Worm (Caenorhabditis elegans) whole organism, midembryonic: ENCODE measurements around the gene his-1.

Source experiments
- T22C8.4 ChIP-seq: fragments of 200-800 bp; sonication (Bioruptor generic); IDR thresholded peaks from 2 replicates; pipeline ENCODE4 v1.3.6; 2022; ENCODE audit warnings: missing genetic modification characterization, missing compliant biosample characterization
- cog-1 ChIP-seq: sonication (generic microtip); optimal IDR thresholded peaks from 2 replicates; lab custom pipeline; 2016; ENCODE audit warnings: missing genetic modification characterization, missing compliant biosample characterization
- flt-1 ChIP-seq: fragments of 200-800 bp; sonication (Bioruptor generic); IDR thresholded peaks from 2 replicates; pipeline ENCODE4 v1.3.6; 2022; ENCODE audit warnings: missing genetic modification characterization, missing compliant biosample characterization
- klf-2 ChIP-seq: fragments of 200-800 bp; sonication (Bioruptor generic); conservative IDR thresholded peaks from 2 replicates; pipeline ENCODE4 v1.3.6; 2022; ENCODE audit warnings: missing genetic modification reagents, missing genetic modification characterization, missing compliant biosample characterization
- med-1 ChIP-seq: sonication (generic microtip); optimal IDR thresholded peaks from 2 replicates; lab custom pipeline; 2017; ENCODE audit warnings: missing genetic modification characterization, mild to moderate bottlenecking, missing compliant biosample characterization, antibody characterized with exemption, missing genetic modification reagents; ENCODE audit not compliant: insufficient read depth
- ref-1 ChIP-seq: fragments of 200-800 bp; sonication (Bioruptor generic); conservative IDR thresholded peaks from 2 replicates; pipeline ENCODE4 v1.3.6; 2022; ENCODE audit warnings: missing genetic modification reagents, missing genetic modification characterization, missing compliant biosample characterization
- tab-1 ChIP-seq: fragments of 200-800 bp; sonication (Bioruptor generic); IDR thresholded peaks from 2 replicates; pipeline ENCODE4 v1.3.6; 2022; ENCODE audit warnings: missing genetic modification characterization, missing compliant biosample characterization
- ztf-23 ChIP-seq: fragments of 200-800 bp; sonication (Bioruptor generic); IDR thresholded peaks from 2 replicates; pipeline ENCODE4 v1.3.6; 2022; ENCODE audit warnings: missing genetic modification reagents, missing genetic modification characterization, missing compliant biosample characterization
- ztf-29 ChIP-seq: fragments of 200-800 bp; sonication (Bioruptor generic); IDR thresholded peaks from 2 replicates; pipeline ENCODE4 v1.3.6; 2022; ENCODE audit warnings: missing genetic modification reagents, missing genetic modification characterization, missing compliant biosample characterization

The his-1 gene

ce11 chrV:16068938-16069337, 26.6 kb downstream of the his-1 start, which contains the start of gene cyp-35D1:
TSS of gene cyp-35D1 (plus strand) at chrV:16069238.
- TF ChIP-seq ztf-29 (no peak), klf-2 (GFP tag; lab: Robert Waterston, UW) (no peak), cog-1 (no peak), tab-1 (GFP tag; lab: Robert Waterston, UW) (no peak), med-1 (GFP tag; lab: Kevin White, UChicago) (no peak), T22C8.4 (GFP tag; lab: Robert Waterston, UW) (no peak), flt-1 (no peak), ztf-23 (no peak), ref-1 (GFP tag; lab: Robert Waterston, UW) (no peak)

- TF ChIP-seq klf-2 (GFP tag; lab: Robert Waterston, UW) (no peak), ref-1 (GFP tag; lab: Robert Waterston, UW) (no peak), ztf-23 (no peak), ztf-29 (no peak), T22C8.4 (GFP tag; lab: Robert Waterston, UW) (no peak), med-1 (GFP tag; lab: Kevin White, UChicago) (no peak), flt-1 (no peak), cog-1 (no peak), tab-1 (GFP tag; lab: Robert Waterston, UW) (no peak)
Measured at ce11 chrV:16071167-16071566, 28.8 kb downstream of the his-1 start, which contains the start of gene nhr-176. TSS of gene nhr-176 (plus strand) at chrV:16071325.

- TF ChIP-seq med-1 (GFP tag; lab: Kevin White, UChicago) (no peak), flt-1 (no peak), T22C8.4 (GFP tag; lab: Robert Waterston, UW) (no peak), klf-2 (GFP tag; lab: Robert Waterston, UW) (no peak), ref-1 (GFP tag; lab: Robert Waterston, UW) (no peak), cog-1 (no peak), ztf-29 (no peak), ztf-23 (no peak)
Measured at ce11 chrV:16073856-16074255, 31.5 kb downstream of the his-1 start, which contains the start of gene srj-10. TSS of gene srj-10 (minus strand) at chrV:16073956.

DNA sequence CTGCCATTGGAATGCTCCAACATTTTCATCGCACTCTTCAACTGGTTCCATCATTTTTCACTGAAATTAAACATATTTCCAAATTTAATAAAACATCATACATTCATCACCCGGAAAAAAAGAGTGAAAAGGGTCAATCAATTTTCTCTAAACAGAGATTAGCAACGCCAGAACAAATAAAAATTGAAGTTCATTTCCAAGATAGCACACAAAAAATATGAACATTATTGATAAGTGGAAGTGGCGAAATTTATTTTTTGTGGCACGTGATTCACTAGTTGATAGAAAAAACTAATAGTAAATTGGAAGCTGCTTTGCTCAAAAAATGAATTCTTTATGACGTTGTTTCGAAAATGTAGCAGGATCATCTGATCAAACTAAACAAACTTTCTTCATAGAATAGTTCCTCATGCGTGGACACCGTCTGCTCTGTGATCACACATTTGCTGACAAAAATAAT, 33.0 kb downstream of the his-1 start, which contains the start of the genes F14H3.12 and srj-29:
F14H3.12 (minus strand) TSS at position 74 of the 460 bp plus-strand sequence.
srj-29 (plus strand) TSS at position 410 of the 460 bp plus-strand sequence.
- TF ChIP-seq ztf-23, result no peak
- TF ChIP-seq klf-2 (GFP tag; lab: Robert Waterston, UW), result no peak
- no peak for TF ChIP-seq med-1 (GFP tag; lab: Kevin White, UChicago)
- TF ChIP-seq T22C8.4 (GFP tag; lab: Robert Waterston, UW), result no peak
- no peak for TF ChIP-seq flt-1
- TF ChIP-seq ztf-29, result no peak
- TF ChIP-seq tab-1 (GFP tag; lab: Robert Waterston, UW), result no peak
- no peak for TF ChIP-seq ref-1 (GFP tag; lab: Robert Waterston, UW)
- no peak for TF ChIP-seq cog-1

DNA sequence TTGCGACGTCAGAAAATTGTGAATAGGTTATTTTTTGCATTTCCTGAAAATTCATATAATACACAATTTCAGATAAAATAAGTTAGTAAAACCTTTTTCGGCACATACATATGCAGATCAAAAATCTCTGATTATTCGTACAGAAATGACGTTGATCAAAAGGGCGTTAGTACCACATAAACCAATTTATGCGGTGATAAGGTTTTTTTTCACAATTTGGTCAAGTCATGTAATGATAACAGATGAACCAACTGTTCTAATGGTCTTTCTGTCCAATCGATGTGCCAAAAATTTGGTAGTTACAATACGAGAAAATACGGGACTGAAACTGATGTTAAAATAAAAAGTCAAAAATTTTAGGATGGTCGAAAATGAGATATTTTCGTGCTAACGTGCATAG, 37.7 kb downstream of the his-1 start:
- TF ChIP-seq ref-1 (GFP tag; lab: Robert Waterston, UW), result no peak
- TF ChIP-seq tab-1 (GFP tag; lab: Robert Waterston, UW), result no peak
- TF ChIP-seq klf-2 (GFP tag; lab: Robert Waterston, UW), result no peak
- no peak for TF ChIP-seq flt-1
- TF ChIP-seq ztf-29, result no peak
- no peak for TF ChIP-seq med-1 (GFP tag; lab: Kevin White, UChicago)
- TF ChIP-seq ztf-23, result no peak
- no peak for TF ChIP-seq T22C8.4 (GFP tag; lab: Robert Waterston, UW)

DNA sequence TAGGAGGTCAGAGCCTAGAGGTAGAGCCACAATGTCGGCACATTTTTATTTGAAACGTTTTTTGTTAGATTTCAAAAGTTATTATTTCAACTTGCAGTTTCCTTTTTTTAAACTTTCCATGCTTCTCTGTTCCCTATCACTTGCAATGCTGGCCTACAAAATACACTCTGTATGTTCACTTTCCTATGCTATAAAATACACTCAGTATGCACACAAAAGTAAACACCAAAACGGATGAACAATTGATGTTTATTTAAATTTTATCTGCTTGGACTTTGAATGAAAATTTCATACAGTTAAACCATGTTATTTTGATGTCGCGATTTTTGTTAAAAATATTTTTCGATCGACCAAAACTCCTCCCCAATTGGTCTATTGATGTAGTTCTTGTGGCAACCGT, 38.4 kb downstream of the his-1 start:
- TF ChIP-seq flt-1 (no peak), klf-2 (GFP tag; lab: Robert Waterston, UW) (no peak), cog-1 (no peak), ztf-23 (no peak), med-1 (GFP tag; lab: Kevin White, UChicago) (no peak), tab-1 (GFP tag; lab: Robert Waterston, UW) (no peak), ref-1 (GFP tag; lab: Robert Waterston, UW) (no peak), T22C8.4 (GFP tag; lab: Robert Waterston, UW) (no peak), ztf-29 (no peak)

DNA sequence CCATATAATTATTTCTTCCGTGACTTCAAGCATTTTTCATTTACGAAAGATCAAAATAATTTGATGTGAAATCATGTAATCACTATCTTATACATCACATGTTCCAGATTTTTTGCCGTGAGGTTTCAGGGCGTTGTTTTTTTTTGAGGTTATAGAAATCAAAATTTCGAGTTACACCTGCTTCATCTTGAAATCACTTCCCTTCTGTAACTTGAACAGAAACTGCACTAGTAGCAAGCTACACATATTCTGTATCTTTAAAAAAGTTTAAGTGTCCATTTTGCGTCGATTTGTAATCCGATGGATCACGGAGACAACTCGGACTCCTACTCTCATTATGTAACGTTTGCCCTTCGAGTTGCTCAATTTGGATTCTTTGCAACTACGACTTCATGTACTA, 48.4 kb downstream of the his-1 start, which contains the start of gene F22B8.3:
F22B8.3 (plus strand) TSS at position 301 of the 400 bp plus-strand sequence.
- no peak for TF ChIP-seq ztf-29
- TF ChIP-seq cog-1, result no peak
- TF ChIP-seq ztf-23, result no peak
- TF ChIP-seq ref-1 (GFP tag; lab: Robert Waterston, UW), result no peak
- TF ChIP-seq tab-1 (GFP tag; lab: Robert Waterston, UW), result no peak
- no peak for TF ChIP-seq med-1 (GFP tag; lab: Kevin White, UChicago)
- no peak for TF ChIP-seq flt-1
